Worm (Caenorhabditis elegans) whole organism, young adult: ENCODE data around the gene C17H12.12.

Experiments used
- C06A6.2 ChIP-seq: fragments of 200-800 bp; sonication (Bioruptor generic); conservative IDR thresholded peaks from 2 replicates; pipeline ENCODE4 v1.3.6; 2022; ENCODE audit warnings: missing genetic modification characterization, missing compliant biosample characterization
- F52B5.7 ChIP-seq: sonication (generic microtip); optimal IDR thresholded peaks from 2 replicates; lab custom pipeline; 2016; ENCODE audit warnings: mild to moderate bottlenecking, missing genetic modification characterization, missing compliant biosample characterization
- F57A8.1 ChIP-seq: fragments of 200-800 bp; sonication (Bioruptor generic); optimal IDR thresholded peaks from 2 replicates; lab custom pipeline; 2018; ENCODE audit warnings: mild to moderate bottlenecking, missing genetic modification characterization, moderate library complexity, missing compliant biosample characterization
- F57C9.4 ChIP-seq: sonication (generic microtip); optimal IDR thresholded peaks from 2 replicates; lab custom pipeline; 2017; ENCODE audit warnings: mild to moderate bottlenecking, missing genetic modification characterization, missing compliant biosample characterization
- K12H6.12 ChIP-seq: fragments of 200-800 bp; sonication (Bioruptor generic); optimal IDR thresholded peaks from 2 replicates; lab custom pipeline; 2018; ENCODE audit warnings: mild to moderate bottlenecking, missing genetic modification characterization, missing compliant biosample characterization
- Y95B8A.8 ChIP-seq: fragments of 200-800 bp; sonication (Bioruptor generic); IDR thresholded peaks from 2 replicates; pipeline ENCODE4 v1.3.6; 2022; ENCODE audit warnings: missing genetic modification reagents, missing genetic modification characterization, missing compliant biosample characterization
- ZK185.1 ChIP-seq: sonication (generic microtip); optimal IDR thresholded peaks from 2 replicates; lab custom pipeline; 2016; ENCODE audit warnings: mild to moderate bottlenecking, missing genetic modification characterization, missing compliant biosample characterization; ENCODE audit not compliant: poor library complexity, severe bottlenecking
- aptf-3 ChIP-seq: fragments of 200-800 bp; sonication (Bioruptor generic); IDR thresholded peaks from 2 replicates; pipeline ENCODE4 v1.3.6; 2022; ENCODE audit warnings: missing genetic modification characterization, missing compliant biosample characterization
- atf-7 ChIP-seq: sonication (generic microtip); optimal IDR thresholded peaks from 2 replicates; lab custom pipeline; 2017; ENCODE audit warnings: mild to moderate bottlenecking, missing genetic modification characterization, missing compliant biosample characterization
- attf-6 ChIP-seq: fragments of 200-800 bp; sonication (Bioruptor generic); IDR thresholded peaks from 2 replicates; pipeline ENCODE4 v1.3.6; 2022; ENCODE audit warnings: missing genetic modification reagents, missing genetic modification characterization, missing compliant biosample characterization
- bed-1 ChIP-seq: fragments of 200-800 bp; sonication (Bioruptor generic); IDR thresholded peaks from 2 replicates; pipeline ENCODE4 v1.3.6; 2022; ENCODE audit warnings: missing genetic modification reagents, missing genetic modification characterization, missing compliant biosample characterization
- cebp-1 ChIP-seq, 2 experiments: fragments of 200-800 bp in 1 of 2; sonication (Bioruptor generic) in 1 of 2; sonication (generic microtip) in 1 of 2; IDR thresholded peaks in 1 of 2; optimal IDR thresholded peaks in 1 of 2; 2 replicates each; pipeline versions ENCODE4 v1.3.6 to Lab custom; 2017 to 2022; ENCODE audit warnings: missing compliant biosample characterization in 2 of 2, missing genetic modification characterization in 2 of 2, mild to moderate bottlenecking in 1 of 2, missing genetic modification reagents in 1 of 2, moderate library complexity in 1 of 2
- cebp-2 ChIP-seq: fragments of 200-800 bp; sonication (Bioruptor generic); IDR thresholded peaks from 2 replicates; pipeline ENCODE4 v1.3.6; 2022; ENCODE audit warnings: missing genetic modification characterization, missing compliant biosample characterization
- ceh-79 ChIP-seq: sonication (generic microtip); optimal IDR thresholded peaks from 2 replicates; lab custom pipeline; 2017; ENCODE audit warnings: mild to moderate bottlenecking, missing genetic modification characterization, missing compliant biosample characterization
- dpff-1 ChIP-seq: sonication (generic microtip); optimal IDR thresholded peaks from 2 replicates; lab custom pipeline; 2017; ENCODE audit warnings: mild to moderate bottlenecking, missing genetic modification characterization, missing compliant biosample characterization
- dpl-1 ChIP-seq: fragments of 150-350 bp; optimal IDR thresholded peaks from 2 replicates; lab custom pipeline; 2014; ENCODE audit warnings: missing biosample characterization, missing genetic modification reagents, missing genetic modification characterization
- egl-44 ChIP-seq: fragments of 200-800 bp; sonication (Bioruptor generic); IDR thresholded peaks from 2 replicates; pipeline ENCODE4 v1.3.6; 2022; ENCODE audit warnings: missing genetic modification reagents, missing genetic modification characterization, missing compliant biosample characterization
- egrh-3 ChIP-seq: fragments of 200-800 bp; sonication (Bioruptor generic); IDR thresholded peaks from 2 replicates; pipeline ENCODE4 v1.3.6; 2022; ENCODE audit warnings: missing genetic modification reagents, missing genetic modification characterization, missing compliant biosample characterization
- gei-17 ChIP-seq: fragments of 200-800 bp; sonication (Bioruptor generic); optimal IDR thresholded peaks from 2 replicates; lab custom pipeline; 2018; ENCODE audit warnings: mild to moderate bottlenecking, missing genetic modification characterization, missing compliant biosample characterization
- hmg-1.2 ChIP-seq: fragments of 200-800 bp; sonication (Bioruptor generic); IDR thresholded peaks from 2 replicates; pipeline ENCODE4 v1.3.6; 2022; ENCODE audit warnings: missing genetic modification reagents, missing genetic modification characterization, missing compliant biosample characterization
- hsf-1 ChIP-seq: fragments of 200-800 bp; sonication (Bioruptor generic); IDR thresholded peaks from 2 replicates; pipeline ENCODE4 v1.3.6; 2022; ENCODE audit warnings: missing genetic modification reagents, missing genetic modification characterization, missing compliant biosample characterization
- lin-26 ChIP-seq: fragments of 200-800 bp; sonication (Bioruptor generic); IDR thresholded peaks from 2 replicates; pipeline ENCODE4 v1.3.6; 2022; ENCODE audit warnings: missing genetic modification reagents, missing genetic modification characterization, missing compliant biosample characterization
- lin-35 ChIP-seq, 3 experiments: fragments of 150-350 bp in 2 of 3; sonication (generic microtip) in 1 of 3; optimal IDR thresholded peaks; 2 replicates each; lab custom pipeline; 2014 to 2018; ENCODE audit warnings: missing biosample characterization in 3 of 3, missing genetic modification characterization in 3 of 3, missing genetic modification reagents in 3 of 3
- lin-40 ChIP-seq: sonication (generic microtip); optimal IDR thresholded peaks from 2 replicates; lab custom pipeline; 2016; ENCODE audit warnings: missing genetic modification characterization, mild to moderate bottlenecking, missing compliant biosample characterization, missing genotype, missing genetic modification reagents
- madf-6 ChIP-seq: fragments of 200-800 bp; sonication (Bioruptor generic); IDR thresholded peaks from 2 replicates; pipeline ENCODE4 v1.3.6; 2022; ENCODE audit warnings: missing genetic modification reagents, missing genetic modification characterization, missing compliant biosample characterization
- mes-4 ChIP-seq: sonication (generic microtip); optimal IDR thresholded peaks from 2 replicates; lab custom pipeline; 2016; ENCODE audit warnings: missing genotype, missing genetic modification characterization, missing compliant biosample characterization
- nfyb-1 ChIP-seq: fragments of 200-800 bp; sonication (Bioruptor generic); IDR thresholded peaks from 2 replicates; pipeline ENCODE4 v1.3.6; 2022; ENCODE audit warnings: missing genetic modification reagents, missing genetic modification characterization, missing compliant biosample characterization
- nhr-120 ChIP-seq: fragments of 200-800 bp; sonication (Bioruptor generic); IDR thresholded peaks from 2 replicates; pipeline ENCODE4 v1.3.6; 2022; ENCODE audit warnings: missing genetic modification characterization, missing compliant biosample characterization
- nhr-179 ChIP-seq: sonication (generic microtip); optimal IDR thresholded peaks from 2 replicates; lab custom pipeline; 2016; ENCODE audit warnings: mild to moderate bottlenecking, missing genetic modification characterization, missing compliant biosample characterization
- nhr-80 ChIP-seq: sonication (generic microtip); optimal IDR thresholded peaks from 2 replicates; lab custom pipeline; 2016; ENCODE audit warnings: missing genetic modification characterization, missing compliant biosample characterization
- nhr-90 ChIP-seq: sonication (generic microtip); optimal IDR thresholded peaks from 2 replicates; lab custom pipeline; 2016; ENCODE audit warnings: missing genotype, mild to moderate bottlenecking, missing genetic modification characterization, missing compliant biosample characterization
- pbrm-1 ChIP-seq: fragments of 200-800 bp; sonication (Bioruptor generic); IDR thresholded peaks from 2 replicates; pipeline ENCODE4 v1.3.6; 2022; ENCODE audit warnings: missing genetic modification reagents, missing genetic modification characterization, missing compliant biosample characterization
- repo-1 ChIP-seq: sonication (generic microtip); optimal IDR thresholded peaks from 2 replicates; lab custom pipeline; 2017; ENCODE audit warnings: mild to moderate bottlenecking, missing genetic modification characterization, missing compliant biosample characterization
- sdz-38 ChIP-seq: sonication (generic microtip); optimal IDR thresholded peaks from 2 replicates; lab custom pipeline; 2016; ENCODE audit warnings: missing genotype, missing genetic modification characterization, missing compliant biosample characterization
- snpc-1.1 ChIP-seq: sonication (generic microtip); optimal IDR thresholded peaks from 2 replicates; lab custom pipeline; 2017; ENCODE audit warnings: missing genetic modification characterization, mild to moderate bottlenecking, missing compliant biosample characterization, antibody characterized with exemption, moderate library complexity, missing genotype, missing genetic modification reagents; ENCODE audit not compliant: insufficient read depth
- snpc-1.3 ChIP-seq: sonication (generic microtip); optimal IDR thresholded peaks from 2 replicates; lab custom pipeline; 2017; ENCODE audit warnings: missing genetic modification characterization, mild to moderate bottlenecking, missing compliant biosample characterization, antibody characterized with exemption, moderate library complexity, missing genotype, missing genetic modification reagents; ENCODE audit not compliant: insufficient read depth
- snpc-3.4 ChIP-seq: sonication (generic microtip); optimal IDR thresholded peaks from 2 replicates; lab custom pipeline; 2017; ENCODE audit warnings: missing genetic modification characterization, mild to moderate bottlenecking, missing compliant biosample characterization, antibody characterized with exemption, moderate library complexity, missing genotype, missing genetic modification reagents
- snpc-4 ChIP-seq, 5 experiments: fragments of 150-350 bp in 1 of 5; sonication (generic microtip) in 4 of 5; optimal IDR thresholded peaks; 2 replicates each; lab custom pipeline; 2014 to 2018; ENCODE audit warnings: missing genetic modification characterization in 5 of 5, missing biosample characterization in 3 of 5, antibody characterized with exemption in 2 of 5, mild to moderate bottlenecking in 2 of 5, missing compliant biosample characterization in 2 of 5, missing genotype in 2 of 5, moderate library complexity in 2 of 5, missing genetic modification reagents in 1 of 5
- tbp1 ChIP-seq: fragments of 200-800 bp; sonication (Bioruptor generic); optimal IDR thresholded peaks from 2 replicates; lab custom pipeline; 2018; ENCODE audit warnings: mild to moderate bottlenecking, missing genetic modification characterization, missing compliant biosample characterization
- unc-130 ChIP-seq: sonication (generic microtip); optimal IDR thresholded peaks from 2 replicates; lab custom pipeline; 2016; ENCODE audit warnings: missing genetic modification reagents, missing genetic modification characterization, missing compliant biosample characterization
- xnd-1 ChIP-seq: sonication (generic microtip); optimal IDR thresholded peaks from 2 replicates; lab custom pipeline; 2016; ENCODE audit warnings: missing genotype, missing genetic modification reagents, missing genetic modification characterization, missing compliant biosample characterization
- ztf-18 ChIP-seq: sonication (generic microtip); optimal IDR thresholded peaks from 2 replicates; lab custom pipeline; 2016; ENCODE audit warnings: missing genotype, mild to moderate bottlenecking, missing genetic modification characterization, missing compliant biosample characterization
- ztf-25 ChIP-seq: fragments of 200-800 bp; sonication (Bioruptor generic); IDR thresholded peaks from 2 replicates; pipeline ENCODE4 v1.3.6; 2022; ENCODE audit warnings: missing genetic modification reagents, missing genetic modification characterization, missing compliant biosample characterization

C17H12.12 gene

ce11 chrIV:6757011-6757410 is 38.7 kb upstream of the C17H12.12 start, which contains the start of gene usp-4:
TSS of gene usp-4 (plus strand) at chrIV:6757311.
- TF ChIP-seq snpc-1.3 (tag; lab: Kevin White, UChicago) (no peak), atf-7 (tag; lab: Kevin White, UChicago) (no peak), ceh-79 (tag; lab: Kevin White, UChicago) (no peak), nfyb-1 (GFP tag; lab: Robert Waterston, UW) (no peak), F57A8.1 (GFP tag; lab: Kevin White, UChicago) (no peak)

DNA sequence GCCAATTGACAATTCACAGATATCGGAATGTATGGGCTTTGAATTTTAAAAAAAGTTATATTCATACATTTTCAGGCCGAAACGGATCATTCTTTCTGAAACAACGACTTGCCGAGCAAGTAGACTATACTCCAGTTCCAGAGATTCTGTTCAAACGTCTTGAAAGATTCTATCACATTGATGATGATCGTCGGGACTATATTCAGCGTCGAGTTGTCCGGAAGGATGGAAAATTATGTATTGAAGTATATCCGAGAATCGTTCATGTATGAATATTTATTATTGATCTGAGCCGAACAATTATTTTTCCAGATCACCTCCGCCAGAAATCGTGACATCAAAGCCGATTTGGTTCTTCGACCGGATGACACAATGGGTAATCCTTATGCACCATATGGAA is 38.1 kb upstream of the C17H12.12 start:
- no peak for TF ChIP-seq dpl-1
- TF ChIP-seq nhr-90 (tag; lab: Kevin White, UChicago): no peak
- TF ChIP-seq, all 124 proteins: peak for 0

DNA sequence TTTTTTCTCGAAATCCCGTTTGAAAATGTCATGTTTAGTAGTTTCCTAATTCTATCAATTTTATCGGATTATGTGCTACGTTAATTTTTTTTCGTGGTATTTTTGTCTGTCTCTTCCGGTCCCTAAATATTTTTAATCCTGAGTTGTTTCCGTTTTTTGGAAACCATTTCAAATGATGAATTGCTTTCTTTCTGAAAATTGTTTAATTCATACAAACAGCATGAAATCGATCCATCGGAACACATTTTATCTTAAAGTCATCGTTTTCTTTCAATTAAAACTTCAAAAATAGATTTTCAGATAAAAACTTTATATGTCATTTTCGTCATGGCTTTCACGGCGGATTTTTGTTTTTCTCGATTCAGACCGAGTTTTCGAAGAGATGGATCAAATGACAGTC is 33.3 kb upstream of the C17H12.12 start, which contains the start of gene spd-3:
TSS of gene spd-3 (plus strand) at position 301 of the 400 bp plus-strand sequence.
- TF ChIP-seq snpc-4 (GFP tag; optimal IDR thresholded peaks at IDR 0.05; lab: Kevin White, UChicago) (no peak), snpc-4 (tag; optimal IDR thresholded peaks at IDR 0.05; lab: Kevin White, UChicago) (peak in 1 of 4 experiments; percentile 40), gei-17 (no peak), pbrm-1 (GFP tag; lab: Robert Waterston, UW) (no peak), ztf-18 (tag; lab: Kevin White, UChicago) (no peak), cebp-2 (GFP tag; lab: Robert Waterston, UW) (no peak), F57C9.4 (tag; lab: Kevin White, UChicago) (no peak), snpc-3.4 (tag; lab: Kevin White, UChicago) (peak; percentile 12), ZK185.1 (tag; lab: Kevin White, UChicago) (no peak)

ce11 chrIV:6767240-6767639 is 28.5 kb upstream of the C17H12.12 start:
- TF ChIP-seq repo-1 (no peak), nhr-80 (tag; lab: Kevin White, UChicago) (peak; percentile 33), C06A6.2 (GFP tag; lab: Robert Waterston, UW) (no peak), hmg-1.2 (GFP tag; lab: Robert Waterston, UW) (peak; percentile 90), mes-4 (no peak), lin-40 (tag; lab: Kevin White, UChicago) (peak; percentile 36), dpff-1 (no peak), aptf-3 (no peak), sdz-38 (tag; lab: Kevin White, UChicago) (no peak), F52B5.7 (tag; lab: Kevin White, UChicago) (no peak), snpc-4 (GFP tag; optimal IDR thresholded peaks at IDR 0.05; lab: Kevin White, UChicago) (no peak), snpc-4 (tag; optimal IDR thresholded peaks at IDR 0.05; lab: Kevin White, UChicago) (no peak), bed-1 (no peak), tbp1 (GFP tag; lab: Kevin White, UChicago) (no peak), ztf-25 (no peak), cebp-1 (GFP tag; IDR thresholded peaks at IDR 0.05; lab: Robert Waterston, UW) (no peak), cebp-1 (tag; optimal IDR thresholded peaks at IDR 0.05; lab: Kevin White, UChicago) (peak; percentile 56), K12H6.12 (tag; lab: Kevin White, UChicago) (peak; percentile 24), nhr-120 (GFP tag; lab: Robert Waterston, UW) (no peak), Y95B8A.8 (GFP tag; lab: Robert Waterston, UW) (no peak), madf-6 (no peak), snpc-1.1 (tag; lab: Kevin White, UChicago) (no peak), nhr-179 (tag; lab: Kevin White, UChicago) (no peak), egl-44 (GFP tag; lab: Robert Waterston, UW) (no peak), egrh-3 (GFP tag; lab: Robert Waterston, UW) (no peak), attf-6 (GFP tag; lab: Robert Waterston, UW) (no peak), lin-26 (GFP tag; lab: Robert Waterston, UW) (no peak), xnd-1 (tag; lab: Kevin White, UChicago) (no peak), hsf-1 (no peak), unc-130 (GFP tag; lab: Kevin White, UChicago) (no peak), lin-35 (GFP tag; optimal IDR thresholded peaks at IDR 0.05; lab: Kevin White, UChicago) (no peak)
